Fruit fly (Drosophila melanogaster) whole organism, embryonic: ENCODE results near the gene Grip84.

Source experiments
- BEAF-32 ChIP-seq: fragments of 200-800 bp; sonication (Bioruptor generic); optimal IDR thresholded peaks from 3 replicates; lab custom pipeline; 2017; ENCODE audit warnings: missing biosample characterization, missing genetic modification characterization, mild to moderate bottlenecking, moderate library complexity, missing genetic modification reagents
- CG16863 ChIP-seq: fragments of 200-800 bp; sonication (Bioruptor generic); optimal IDR thresholded peaks from 3 replicates; lab custom pipeline; 2016; ENCODE audit warnings: missing biosample characterization, missing genetic modification characterization
- CG31388 ChIP-seq: fragments of 200-800 bp; sonication (Bioruptor generic); optimal IDR thresholded peaks from 2 replicates; lab custom pipeline; 2016; ENCODE audit warnings: missing biosample characterization, missing genetic modification characterization
- CrebB ChIP-seq: fragments of 200-800 bp; sonication (Bioruptor generic); optimal IDR thresholded peaks from 3 replicates; lab custom pipeline; 2018; ENCODE audit warnings: missing biosample characterization, mild to moderate bottlenecking, missing genetic modification characterization
- Drgx ChIP-seq: fragments of 200-800 bp; sonication (Bioruptor generic); IDR thresholded peaks from 2 replicates; pipeline ENCODE4 v1.3.6; 2022; ENCODE audit warnings: missing biosample characterization, missing genetic modification characterization
- emc ChIP-seq: fragments of 200-800 bp; sonication (Bioruptor generic); optimal IDR thresholded peaks from 2 replicates; lab custom pipeline; 2016; ENCODE audit warnings: missing biosample characterization, missing genetic modification characterization
- fd64A ChIP-seq: fragments of 200-800 bp; sonication (Bioruptor generic); optimal IDR thresholded peaks from 3 replicates; lab custom pipeline; 2018; ENCODE audit warnings: missing biosample characterization, mild to moderate bottlenecking, missing genetic modification characterization
- org-1 ChIP-seq: fragments of 200-800 bp; sonication (Bioruptor generic); optimal IDR thresholded peaks from 2 replicates; lab custom pipeline; 2017; ENCODE audit warnings: missing biosample characterization, missing genetic modification characterization
- sisA ChIP-seq: fragments of 200-800 bp; sonication (Bioruptor generic); IDR thresholded peaks from 2 replicates; pipeline ENCODE4 v1.3.6; 2022; ENCODE audit warnings: missing biosample characterization, missing genetic modification characterization
- slou ChIP-seq: fragments of 200-800 bp; sonication (Bioruptor generic); optimal IDR thresholded peaks from 3 replicates; lab custom pipeline; 2016; ENCODE audit warnings: missing biosample characterization, missing genetic modification characterization
- slp2 ChIP-seq: fragments of 200-800 bp; sonication (Bioruptor generic); optimal IDR thresholded peaks from 2 replicates; lab custom pipeline; 2016; ENCODE audit warnings: missing biosample characterization, missing genetic modification characterization
- sr ChIP-seq: fragments of 200-800 bp; sonication (Bioruptor generic); IDR thresholded peaks from 3 replicates; pipeline ENCODE4 v1.3.6; 2022; ENCODE audit warnings: missing biosample characterization, missing genetic modification characterization

dm6 chrX:19531642-19532041 is 33.9 kb downstream of the Grip84 start, which contains the start of gene CG12231:
- TF ChIP-seq sisA (GFP tag; lab: Robert Waterston, UW), result no peak
- no peak for TF ChIP-seq BEAF-32
- no peak for TF ChIP-seq emc (GFP tag; lab: Kevin White, UChicago)
- no peak for TF ChIP-seq slp2 (GFP tag; lab: Kevin White, UChicago)
- TF ChIP-seq sr (GFP tag; lab: Robert Waterston, UW), result no peak
- no peak for TF ChIP-seq CG31388 (GFP tag; lab: Kevin White, UChicago)
- TF ChIP-seq CG16863 (GFP tag; lab: Kevin White, UChicago), result no peak
- TF ChIP-seq Drgx (GFP tag; lab: Robert Waterston, UW), result no peak
- TF ChIP-seq CrebB (tag; lab: Kevin White, UChicago), result no peak
- TF ChIP-seq fd64A (GFP tag; lab: Kevin White, UChicago), result no peak
- no peak for TF ChIP-seq slou (GFP tag; lab: Kevin White, UChicago)
- no peak for TF ChIP-seq org-1
